Worm (Caenorhabditis elegans): ENCODE measurements around the gene hsp-4.

DNA sequence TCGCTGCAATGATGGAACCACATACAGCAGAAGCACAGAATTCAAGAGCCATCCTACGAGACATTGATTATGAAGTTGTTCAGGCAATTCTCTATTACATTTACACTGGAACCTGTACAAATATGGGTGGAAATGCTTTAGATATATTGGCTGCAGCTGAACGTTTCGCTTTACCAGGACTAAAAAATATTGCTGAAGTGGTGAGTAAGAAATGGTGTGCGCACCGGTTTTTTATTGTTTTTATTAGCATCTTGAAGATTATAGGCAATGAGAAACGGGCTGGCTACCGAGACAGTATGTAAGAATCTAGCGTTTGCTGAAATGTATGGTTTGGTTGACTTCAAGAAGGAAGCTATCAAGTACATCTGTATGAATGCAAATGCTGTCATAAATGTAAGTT is 43.6 kb upstream of the hsp-4 start:
- no peak for TF ChIP-seq mdl-1 (tag; optimal IDR thresholded peaks at IDR 0.05)
- TF ChIP-seq snpc-4 (tag; optimal IDR thresholded peaks at IDR 0.05): no peak
- no peak for TF ChIP-seq nhr-25 (tag; optimal IDR thresholded peaks at IDR 0.05)
- no peak for TF ChIP-seq ama-1 (optimal IDR thresholded peaks at IDR 0.05)
- no peak for TF ChIP-seq nhr-12 (tag; optimal IDR thresholded peaks at IDR 0.05)
- TF ChIP-seq nhr-28 (tag; optimal IDR thresholded peaks at IDR 0.05): no peak
- TF ChIP-seq nhr-237 (tag; optimal IDR thresholded peaks at IDR 0.05): no peak
- no peak for TF ChIP-seq zag-1 (tag; optimal IDR thresholded peaks at IDR 0.05)
- TF ChIP-seq pqm-1 (tag; optimal IDR thresholded peaks at IDR 0.05): no peak
- TF ChIP-seq ZK546.5 (tag; optimal IDR thresholded peaks at IDR 0.05): no peak
- no peak for TF ChIP-seq lin-15B (tag; optimal IDR thresholded peaks at IDR 0.05)
